Worm (Caenorhabditis elegans): ENCODE measurements around the gene ugt-18.

ugt-18 gene

DNA sequence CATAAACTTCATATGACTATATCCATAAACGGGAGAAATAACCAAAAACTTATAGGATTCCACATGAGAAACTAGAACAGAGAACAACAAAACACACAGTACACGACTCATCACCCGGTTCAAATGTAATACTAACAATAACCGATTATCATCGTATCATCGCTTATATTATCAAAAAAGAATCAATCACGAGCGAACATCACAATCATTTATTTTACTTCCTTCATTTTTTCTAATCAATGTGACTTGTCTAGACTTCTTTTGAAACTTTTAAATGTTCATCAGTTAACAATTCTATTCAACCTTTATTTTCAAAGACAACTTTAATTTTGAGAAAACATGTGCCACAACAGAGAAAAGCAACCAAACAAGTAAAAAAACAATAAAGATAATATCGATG is 24.9 kb upstream of the ugt-18 start, which contains the start of gene ugt-4:
Gene ugt-4 (minus strand): TSS at position 141 of the 400 bp plus-strand sequence.
- TF ChIP-seq flt-1 (GFP tag; IDR thresholded peaks at IDR 0.05), result no peak
- no peak for TF ChIP-seq ref-1 (GFP tag; conservative IDR thresholded peaks at IDR 0.05)
- no peak for TF ChIP-seq T22C8.4 (GFP tag; IDR thresholded peaks at IDR 0.05)
- TF ChIP-seq ztf-29 (GFP tag; IDR thresholded peaks at IDR 0.05), result no peak

ce11 chrV:12795927-12796326 is 24.1 kb upstream of the ugt-18 start:
- TF ChIP-seq tab-1 (GFP tag; IDR thresholded peaks at IDR 0.05) (no peak), ztf-29 (GFP tag; IDR thresholded peaks at IDR 0.05) (no peak), med-1 (GFP tag; optimal IDR thresholded peaks at IDR 0.05; ENCODE audit: insufficient read depth) (no peak), ztf-23 (GFP tag; IDR thresholded peaks at IDR 0.05) (no peak), flt-1 (GFP tag; IDR thresholded peaks at IDR 0.05) (no peak), cog-1 (tag; optimal IDR thresholded peaks at IDR 0.05) (no peak), ref-1 (GFP tag; conservative IDR thresholded peaks at IDR 0.05) (no peak), klf-2 (GFP tag; conservative IDR thresholded peaks at IDR 0.05) (no peak), T22C8.4 (GFP tag; IDR thresholded peaks at IDR 0.05) (no peak)

ce11 chrV:12796908-12797490 is 23.1 kb upstream of the ugt-18 start:
- TF ChIP-seq ztf-23 (GFP tag; IDR thresholded peaks at IDR 0.05), result no peak
- TF ChIP-seq ref-1 (GFP tag; conservative IDR thresholded peaks at IDR 0.05), result no peak
- TF ChIP-seq med-1 (GFP tag; optimal IDR thresholded peaks at IDR 0.05; ENCODE audit: insufficient read depth), result no peak
- no peak for TF ChIP-seq klf-2 (GFP tag; conservative IDR thresholded peaks at IDR 0.05)

ce11 chrV:12797992-12798391 is 22.1 kb upstream of the ugt-18 start, which contains the start of gene ugt-6:
Gene ugt-6 (minus strand): TSS chrV:12798224.
- TF ChIP-seq ztf-29 (GFP tag; IDR thresholded peaks at IDR 0.05) (no peak), flt-1 (GFP tag; IDR thresholded peaks at IDR 0.05) (no peak), klf-2 (GFP tag; conservative IDR thresholded peaks at IDR 0.05) (no peak), ref-1 (GFP tag; conservative IDR thresholded peaks at IDR 0.05) (no peak), T22C8.4 (GFP tag; IDR thresholded peaks at IDR 0.05) (no peak)

DNA sequence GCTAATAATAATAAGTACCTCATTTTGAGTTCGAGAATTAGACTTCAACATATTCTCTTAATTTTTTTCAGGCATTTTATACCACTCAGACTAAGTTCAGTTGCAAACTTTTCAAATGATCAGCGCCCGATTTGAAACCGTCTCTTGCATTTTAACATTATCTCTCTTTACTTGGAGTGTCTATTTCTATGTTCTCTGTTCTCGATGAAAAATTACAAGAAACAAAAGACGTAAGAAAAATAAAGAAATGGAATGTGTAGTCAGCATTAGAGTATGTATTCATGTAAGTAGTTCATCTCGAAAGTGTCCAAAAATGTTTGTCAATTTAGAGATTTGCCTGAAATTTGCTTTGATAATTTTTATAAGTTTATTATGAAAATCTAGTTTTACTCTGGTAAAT is 19.9 kb upstream of the ugt-18 start, which contains the start of gene ugt-3:
Gene ugt-3 (minus strand): TSS at position 101 of the 400 bp plus-strand sequence.
- TF ChIP-seq ztf-29 (GFP tag; IDR thresholded peaks at IDR 0.05) (no peak), med-1 (GFP tag; optimal IDR thresholded peaks at IDR 0.05; ENCODE audit: insufficient read depth) (no peak), ref-1 (GFP tag; conservative IDR thresholded peaks at IDR 0.05) (no peak), tab-1 (GFP tag; IDR thresholded peaks at IDR 0.05) (no peak), cog-1 (tag; optimal IDR thresholded peaks at IDR 0.05) (no peak), flt-1 (GFP tag; IDR thresholded peaks at IDR 0.05) (no peak), klf-2 (GFP tag; conservative IDR thresholded peaks at IDR 0.05) (no peak), T22C8.4 (GFP tag; IDR thresholded peaks at IDR 0.05) (no peak), ztf-23 (GFP tag; IDR thresholded peaks at IDR 0.05) (no peak)

ce11 chrV:12803274-12803673 is 16.8 kb upstream of the ugt-18 start, which contains the start of gene srbc-45:
Gene srbc-45 (plus strand): TSS chrV:12803574.
- TF ChIP-seq flt-1 (GFP tag; IDR thresholded peaks at IDR 0.05), result no peak

DNA sequence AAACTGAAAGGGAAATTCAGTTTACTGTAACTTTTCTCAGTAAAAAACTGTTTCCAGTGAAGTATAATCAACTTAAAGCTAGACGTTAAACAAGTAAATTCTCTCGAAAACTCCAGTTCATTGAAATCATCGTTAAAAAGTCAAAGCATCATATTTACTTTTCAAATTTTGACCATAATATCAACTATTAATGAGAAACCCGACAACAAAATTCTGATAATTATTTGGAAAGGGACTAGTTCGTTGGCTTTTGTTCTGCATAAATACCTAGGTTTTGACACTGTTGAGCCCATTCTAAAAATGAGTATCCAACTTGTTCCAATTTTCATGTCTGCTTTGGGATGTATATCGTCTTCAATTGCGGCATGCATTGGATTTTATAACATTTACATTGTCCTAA is 13.9 kb upstream of the ugt-18 start, which contains the start of gene ZC443.7:
Gene ZC443.7 (plus strand): TSS at position 301 of the 400 bp plus-strand sequence.
- no peak for TF ChIP-seq ref-1 (GFP tag; conservative IDR thresholded peaks at IDR 0.05)
- no peak for TF ChIP-seq cog-1 (tag; optimal IDR thresholded peaks at IDR 0.05)
- no peak for TF ChIP-seq tab-1 (GFP tag; IDR thresholded peaks at IDR 0.05)
- no peak for TF ChIP-seq ztf-29 (GFP tag; IDR thresholded peaks at IDR 0.05)
- no peak for TF ChIP-seq ztf-23 (GFP tag; IDR thresholded peaks at IDR 0.05)
- TF ChIP-seq klf-2 (GFP tag; conservative IDR thresholded peaks at IDR 0.05), result no peak
- TF ChIP-seq T22C8.4 (GFP tag; IDR thresholded peaks at IDR 0.05), result no peak
- TF ChIP-seq flt-1 (GFP tag; IDR thresholded peaks at IDR 0.05), result no peak

- TF ChIP-seq med-1 (GFP tag; optimal IDR thresholded peaks at IDR 0.05; ENCODE audit: insufficient read depth), result no peak
- no peak for TF ChIP-seq cog-1 (tag; optimal IDR thresholded peaks at IDR 0.05)
- TF ChIP-seq ztf-29 (GFP tag; IDR thresholded peaks at IDR 0.05), result no peak
- TF ChIP-seq klf-2 (GFP tag; conservative IDR thresholded peaks at IDR 0.05), result no peak
- no peak for TF ChIP-seq ztf-23 (GFP tag; IDR thresholded peaks at IDR 0.05)
- no peak for TF ChIP-seq T22C8.4 (GFP tag; IDR thresholded peaks at IDR 0.05)
- no peak for TF ChIP-seq flt-1 (GFP tag; IDR thresholded peaks at IDR 0.05)
- no peak for TF ChIP-seq tab-1 (GFP tag; IDR thresholded peaks at IDR 0.05)
- no peak for TF ChIP-seq ref-1 (GFP tag; conservative IDR thresholded peaks at IDR 0.05)
Observed at ce11 chrV:12809876-12810275, 10.2 kb upstream of the ugt-18 start, which contains the start of gene ZC443.1. Gene ZC443.1 (minus strand): TSS chrV:12810080.

ce11 chrV:12811126-12811525 is 8.9 kb upstream of the ugt-18 start, which contains the start of gene ZC443.2:
Gene ZC443.2 (minus strand): TSS chrV:12811192.
- TF ChIP-seq T22C8.4 (GFP tag; IDR thresholded peaks at IDR 0.05), result no peak

DNA sequence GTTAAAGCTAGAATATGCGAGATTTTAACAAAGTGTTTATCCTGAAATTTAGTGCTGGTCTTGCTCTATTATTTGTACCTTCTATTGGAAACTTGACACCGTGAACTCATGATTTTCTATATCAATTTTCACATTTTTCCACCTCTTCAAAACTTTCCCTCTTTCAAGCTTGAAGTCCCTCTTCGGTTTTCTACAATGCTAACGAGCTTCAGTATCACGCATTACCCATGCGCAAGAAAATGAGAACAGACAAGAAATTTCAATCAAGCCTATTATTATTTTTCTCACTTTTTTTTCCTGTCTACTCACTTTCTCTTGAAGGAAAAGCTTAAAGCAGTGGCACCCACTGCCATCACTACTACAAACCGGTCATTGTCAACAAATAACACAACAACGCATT is 8.2 kb upstream of the ugt-18 start:
- TF ChIP-seq med-1 (GFP tag; optimal IDR thresholded peaks at IDR 0.05; ENCODE audit: insufficient read depth) (no peak), tab-1 (GFP tag; IDR thresholded peaks at IDR 0.05) (no peak), T22C8.4 (GFP tag; IDR thresholded peaks at IDR 0.05) (no peak), cog-1 (tag; optimal IDR thresholded peaks at IDR 0.05) (no peak), ztf-29 (GFP tag; IDR thresholded peaks at IDR 0.05) (no peak), ztf-23 (GFP tag; IDR thresholded peaks at IDR 0.05) (no peak), klf-2 (GFP tag; conservative IDR thresholded peaks at IDR 0.05) (no peak), flt-1 (GFP tag; IDR thresholded peaks at IDR 0.05) (no peak), ref-1 (GFP tag; conservative IDR thresholded peaks at IDR 0.05) (no peak)

DNA sequence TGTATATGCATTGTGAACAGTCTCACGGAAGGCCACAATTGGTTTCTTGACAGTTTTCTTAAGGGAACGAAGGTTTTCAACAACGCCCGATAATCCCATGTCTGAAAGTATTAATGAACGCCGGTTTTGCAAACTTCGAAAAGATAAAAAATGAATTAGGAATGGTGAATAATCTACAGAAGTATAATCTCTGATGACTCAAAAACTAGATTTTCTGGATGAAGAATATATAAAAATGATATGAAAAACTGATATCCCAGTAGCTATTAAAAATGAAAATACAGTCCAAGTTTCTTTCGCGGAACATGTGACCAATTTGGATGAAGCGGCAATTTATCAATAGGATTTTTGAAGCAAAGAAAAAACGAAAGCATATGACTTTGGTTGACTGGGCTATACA is 6.0 kb upstream of the ugt-18 start, which contains the start of gene ZC443.3:
Gene ZC443.3 (minus strand): TSS at position 101 of the 400 bp plus-strand sequence.
- TF ChIP-seq tab-1 (GFP tag; IDR thresholded peaks at IDR 0.05) (no peak), ref-1 (GFP tag; conservative IDR thresholded peaks at IDR 0.05) (no peak), T22C8.4 (GFP tag; IDR thresholded peaks at IDR 0.05) (no peak)

Data from whole organism, midembryonic.